Worm (Caenorhabditis elegans): ENCODE results near the gene mak-2.

- TF ChIP-seq him-1 (tag; optimal IDR thresholded peaks at IDR 0.05) (no peak), W03F9.2 (tag; optimal IDR thresholded peaks at IDR 0.05) (no peak)
These were observed 10.5 kb upstream of the mak-2 start, which contains the start of gene Y55F3BR.1 for ce11 chrIV:874677-875076.

Measured in whole organism, L4/young adult.